Fruit fly (Drosophila melanogaster) whole organism, embryonic: Measurements from ENCODE around the gene PolA1.

Experiments
- Atf3 ChIP-seq: fragments of 200-800 bp; sonication (Bioruptor generic); optimal IDR thresholded peaks from 3 replicates; lab custom pipeline; 2016; ENCODE audit warnings: missing biosample characterization, missing genetic modification characterization
- CG11398 ChIP-seq: fragments of 200-800 bp; sonication (Bioruptor generic); optimal IDR thresholded peaks from 2 replicates; lab custom pipeline; 2016; ENCODE audit warnings: missing biosample characterization, missing genetic modification characterization
- Dip3 ChIP-seq: fragments of 200-800 bp; sonication (Bioruptor generic); optimal IDR thresholded peaks from 3 replicates; lab custom pipeline; 2016; ENCODE audit warnings: missing biosample characterization, missing genetic modification characterization
- H15 ChIP-seq: fragments of 200-800 bp; sonication (Bioruptor generic); IDR thresholded peaks from 3 replicates; pipeline ENCODE4 v1.3.6; 2022; ENCODE audit warnings: missing biosample characterization, missing genetic modification characterization
- Tbp ChIP-seq: fragments of >200 bp; optimal IDR thresholded peaks from 2 replicates; lab custom pipeline; 2018; ENCODE audit warnings: missing biosample characterization, missing genetic modification characterization
- Trl ChIP-seq, 3 experiments: fragments of >200 bp in 2 of 3; fragments of 200-800 bp in 1 of 3; sonication (Bioruptor generic) in 1 of 3; optimal IDR thresholded peaks; 2 replicates in 1 of 3; 3 replicates in 2 of 3; lab custom pipeline; 2016 to 2017; ENCODE audit warnings: missing biosample characterization in 1 of 3, missing genetic modification characterization in 1 of 3
- caup ChIP-seq: fragments of 200-800 bp; sonication (Bioruptor generic); optimal IDR thresholded peaks from 3 replicates; lab custom pipeline; 2017; ENCODE audit warnings: missing biosample characterization, mild to moderate bottlenecking, missing genetic modification characterization, moderate library complexity; ENCODE audit not compliant: severe bottlenecking
- cwo ChIP-seq: fragments of 200-800 bp; sonication (Bioruptor generic); optimal IDR thresholded peaks from 3 replicates; lab custom pipeline; 2017; ENCODE audit warnings: missing biosample characterization, missing genetic modification characterization, mild to moderate bottlenecking, moderate library complexity, missing genetic modification reagents
- danr ChIP-seq: fragments of 200-800 bp; sonication (Bioruptor generic); IDR thresholded peaks from 2 replicates; pipeline ENCODE4 v1.3.6; 2022; ENCODE audit warnings: missing biosample characterization, missing genetic modification characterization
- gcm2 ChIP-seq: fragments of 200-800 bp; sonication (Bioruptor generic); optimal IDR thresholded peaks from 2 replicates; lab custom pipeline; 2016; ENCODE audit warnings: missing biosample characterization, missing genetic modification characterization
- gsb ChIP-seq: fragments of 200-800 bp; sonication (Bioruptor generic); IDR thresholded peaks from 2 replicates; pipeline ENCODE4 v1.3.6; 2022; ENCODE audit warnings: missing biosample characterization, missing genetic modification characterization
- wor ChIP-seq: fragments of 200-800 bp; sonication (Bioruptor generic); IDR thresholded peaks from 2 replicates; pipeline ENCODE4 v1.3.6; 2022; ENCODE audit warnings: missing biosample characterization, missing genetic modification characterization

- TF ChIP-seq Dip3 (GFP tag; lab: Kevin White, UChicago) (no peak), Atf3 (no peak), gcm2 (no peak), gsb (GFP tag; lab: Robert Waterston, UW) (no peak), Tbp (GFP tag; lab: Kevin White, UChicago) (no peak), CG11398 (GFP tag; lab: Kevin White, UChicago) (no peak), caup (GFP tag; lab: Kevin White, UChicago) (no peak), Trl (optimal IDR thresholded peaks at IDR 0.05; lab: Kevin White, UChicago) (peak; percentile 98 to 99), Trl (GFP tag; optimal IDR thresholded peaks at IDR 0.05; lab: Kevin White, UChicago) (peak; percentile 69), danr (no peak), wor (GFP tag; lab: Robert Waterston, UW) (no peak), cwo (no peak), H15 (GFP tag; lab: Robert Waterston, UW) (no peak)
Measured at dm6 chr3R:21618299-21619116, 53.0 kb downstream of the PolA1 start.
